Worm (Caenorhabditis elegans) whole organism, L1 larva: Measurements from ENCODE around the gene C29F7.1.
A peak's percentile ranks its signal among the peaks of the same experiment; 100 is the strongest.
"Not testable (repeated sequence)": the region's sequence is repeated elsewhere in the genome, so short reads cannot be mapped to it uniquely, and the experiment has no call there.

Source experiments
- C04F5.9 ChIP-seq: sonication (generic microtip); optimal IDR thresholded peaks from 2 replicates; lab custom pipeline; 2016; ENCODE audit warnings: missing genetic modification characterization, missing compliant biosample characterization
- C16A3.4 ChIP-seq: fragments of 150-350 bp; optimal IDR thresholded peaks from 2 replicates; lab custom pipeline; 2014; ENCODE audit warnings: missing biosample characterization, missing genetic modification characterization
- C34B4.2 ChIP-seq: sonication (generic microtip); optimal IDR thresholded peaks from 2 replicates; lab custom pipeline; 2017; ENCODE audit warnings: mild to moderate bottlenecking, missing genetic modification characterization, missing compliant biosample characterization
- Y116A8C.19 ChIP-seq: sonication (generic microtip); optimal IDR thresholded peaks from 2 replicates; lab custom pipeline; 2016; ENCODE audit warnings: missing compliant biosample characterization, missing genetic modification characterization, borderline replicate concordance
- alr-1 ChIP-seq: fragments of 200-800 bp; sonication (Bioruptor generic); optimal IDR thresholded peaks from 2 replicates; lab custom pipeline; 2018; ENCODE audit warnings: borderline replicate concordance, mild to moderate bottlenecking, missing genetic modification characterization, missing compliant biosample characterization
- aly-2 ChIP-seq: fragments of 150-350 bp; optimal IDR thresholded peaks from 2 replicates; lab custom pipeline; 2014; ENCODE audit warnings: missing biosample characterization, missing genetic modification characterization
- blmp-1 ChIP-seq: fragments of 150-350 bp; optimal IDR thresholded peaks from 2 replicates; lab custom pipeline; 2014; ENCODE audit warnings: missing biosample characterization, missing genetic modification characterization
- ceh-8 ChIP-seq: fragments of 200-800 bp; sonication (Bioruptor generic); optimal IDR thresholded peaks from 2 replicates; lab custom pipeline; 2018; ENCODE audit warnings: mild to moderate bottlenecking, missing genetic modification characterization, moderate library complexity, missing compliant biosample characterization
- ceh-82 ChIP-seq, 3 experiments: fragments of 150-350 bp in 1 of 3; sonication (generic microtip) in 2 of 3; optimal IDR thresholded peaks; 2 replicates each; lab custom pipeline; 2014 to 2017; ENCODE audit warnings: missing biosample characterization in 3 of 3, missing genetic modification characterization in 3 of 3
- ceh-88 ChIP-seq: fragments of 200-800 bp; sonication (Bioruptor generic); IDR thresholded peaks from 2 replicates; pipeline ENCODE4 v1.3.6; 2022; ENCODE audit warnings: missing genetic modification characterization, missing compliant biosample characterization
- efl-1 ChIP-seq, 4 experiments: fragments of 150-350 bp; optimal IDR thresholded peaks in 3 of 4; peaks in 1 of 4; 1 replicate in 1 of 4; 2 replicates in 3 of 4; lab custom pipeline; 2014; ENCODE audit warnings: missing biosample characterization in 2 of 4, missing genetic modification characterization in 2 of 4, missing genetic modification reagents in 2 of 4
- elt-2 ChIP-seq: sonication (generic microtip); optimal IDR thresholded peaks from 2 replicates; lab custom pipeline; 2016; ENCODE audit warnings: missing genetic modification characterization, mild to moderate bottlenecking, inconsistent platforms, missing compliant biosample characterization, missing genetic modification reagents
- elt-3 ChIP-seq, 6 experiments: fragments of 150-350 bp in 1 of 6; sonication (generic microtip); optimal IDR thresholded peaks; 2 replicates each; lab custom pipeline; 2017 to 2018; ENCODE audit warnings: missing biosample characterization in 6 of 6, missing genetic modification characterization in 6 of 6, inconsistent platforms in 1 of 6
- hlh-4 ChIP-seq: sonication (generic microtip); optimal IDR thresholded peaks from 2 replicates; lab custom pipeline; 2016; ENCODE audit warnings: mild to moderate bottlenecking, missing genetic modification characterization, missing compliant biosample characterization
- hpl-2 ChIP-seq: fragments of 150-350 bp; optimal IDR thresholded peaks from 2 replicates; lab custom pipeline; 2014; ENCODE audit warnings: missing biosample characterization, missing genetic modification reagents, missing genetic modification characterization
- lin-14 ChIP-seq: fragments of 200-800 bp; sonication (Bioruptor generic); optimal IDR thresholded peaks from 2 replicates; lab custom pipeline; 2018; ENCODE audit warnings: mild to moderate bottlenecking, missing genetic modification characterization, moderate library complexity, missing compliant biosample characterization
- lin-35 ChIP-seq, 2 experiments: fragments of 150-350 bp; optimal IDR thresholded peaks; 2 replicates each; lab custom pipeline; 2014; ENCODE audit warnings: missing biosample characterization in 2 of 2, missing genetic modification characterization in 2 of 2, missing genetic modification reagents in 2 of 2
- lin-39 ChIP-seq: fragments of 150-350 bp; optimal IDR thresholded peaks from 2 replicates; lab custom pipeline; 2014; ENCODE audit warnings: missing biosample characterization, missing genetic modification reagents, missing genetic modification characterization
- lir-3 ChIP-seq: sonication (generic microtip); optimal IDR thresholded peaks from 2 replicates; lab custom pipeline; 2016; ENCODE audit warnings: mild to moderate bottlenecking, missing genetic modification characterization, moderate library complexity, missing compliant biosample characterization; ENCODE audit not compliant: poor library complexity
- mdl-1 ChIP-seq, 2 experiments: fragments of 150-350 bp; optimal IDR thresholded peaks; 2 replicates each; lab custom pipeline; 2014 to 2017; ENCODE audit warnings: missing biosample characterization in 2 of 2, missing genetic modification characterization in 2 of 2, inconsistent platforms in 1 of 2
- nhr-12 ChIP-seq: sonication (generic microtip); optimal IDR thresholded peaks from 2 replicates; lab custom pipeline; 2017; ENCODE audit warnings: missing biosample characterization, missing genetic modification characterization
- nhr-20 ChIP-seq: sonication (generic microtip); optimal IDR thresholded peaks from 2 replicates; lab custom pipeline; 2016; ENCODE audit warnings: mild to moderate bottlenecking, missing genetic modification characterization, missing compliant biosample characterization
- nhr-28 ChIP-seq: fragments of 150-350 bp; optimal IDR thresholded peaks from 2 replicates; lab custom pipeline; 2014; ENCODE audit warnings: missing biosample characterization, missing genetic modification characterization
- nhr-47 ChIP-seq: sonication (generic microtip); optimal IDR thresholded peaks from 2 replicates; lab custom pipeline; 2016; ENCODE audit warnings: mild to moderate bottlenecking, missing genetic modification characterization, moderate library complexity, missing compliant biosample characterization
- nhr-71 ChIP-seq: sonication (generic microtip); optimal IDR thresholded peaks from 2 replicates; lab custom pipeline; 2016; ENCODE audit warnings: mild to moderate bottlenecking, missing genetic modification characterization, moderate library complexity, missing compliant biosample characterization
- nhr-85 ChIP-seq: sonication (generic microtip); peaks from one replicate; lab custom pipeline; 2016; ENCODE audit warnings: missing genetic modification characterization, inconsistent platforms, missing compliant biosample characterization
- rnt-1 ChIP-seq: sonication (generic microtip); optimal IDR thresholded peaks from 2 replicates; lab custom pipeline; 2016; ENCODE audit warnings: mild to moderate bottlenecking, missing genetic modification characterization, moderate library complexity, missing compliant biosample characterization
- skn-1 ChIP-seq: fragments of 150-350 bp; optimal IDR thresholded peaks from 2 replicates; lab custom pipeline; 2014; ENCODE audit warnings: missing biosample characterization, missing genetic modification characterization
- snu-23 ChIP-seq: sonication (generic microtip); optimal IDR thresholded peaks from 2 replicates; lab custom pipeline; 2016; ENCODE audit warnings: missing genetic modification characterization, missing compliant biosample characterization
- sup-37 ChIP-seq: fragments of 200-800 bp; sonication (Bioruptor generic); optimal IDR thresholded peaks from 2 replicates; lab custom pipeline; 2018; ENCODE audit warnings: mild to moderate bottlenecking, missing genetic modification characterization, missing compliant biosample characterization
- unc-130 ChIP-seq: fragments of 150-350 bp; optimal IDR thresholded peaks from 2 replicates; lab custom pipeline; 2017; ENCODE audit warnings: missing biosample characterization, missing genetic modification characterization, inconsistent platforms
- unc-98 ChIP-seq: fragments of 200-800 bp; sonication (Bioruptor generic); IDR thresholded peaks from 2 replicates; pipeline ENCODE4 v1.3.6; 2022; ENCODE audit warnings: missing genetic modification characterization, missing compliant biosample characterization
- vab-15 ChIP-seq: sonication (generic microtip); optimal IDR thresholded peaks from 2 replicates; lab custom pipeline; 2017; ENCODE audit warnings: missing genotype, mild to moderate bottlenecking, missing genetic modification characterization, missing compliant biosample characterization

The C29F7.1 gene

ce11 chrX:13417479-13417878 lies 7.7 kb downstream of the C29F7.1 start:
- TF ChIP-seq C04F5.9 (tag; lab: Kevin White, UChicago) (no peak), nhr-85 (tag; lab: Kevin White, UChicago) (peak; percentile 32), ceh-8 (no peak), nhr-28 (tag; lab: Kevin White, UChicago) (no peak)

- TF ChIP-seq hpl-2 (no peak), nhr-85 (tag; lab: Kevin White, UChicago) (peak; percentile 67), lin-14 (GFP tag; lab: Kevin White, UChicago) (peak; percentile 64), snu-23 (GFP tag; lab: Kevin White, UChicago) (peak; percentile 42), nhr-47 (peak; percentile 7), C34B4.2 (tag; lab: Kevin White, UChicago) (no peak), elt-3 (tag; optimal IDR thresholded peaks at IDR 0.05; lab: Kevin White, UChicago) (peak in 1 of 6 experiments; percentile 27), lir-3 (tag; lab: Kevin White, UChicago) (peak; percentile 9), skn-1 (tag; lab: Kevin White, UChicago) (no peak), hlh-4 (tag; lab: Kevin White, UChicago) (no peak), lin-35 (GFP tag; optimal IDR thresholded peaks at IDR 0.05; lab: Kevin White, UChicago) (peak in 1 of 2 experiments; percentile 17), blmp-1 (tag; lab: Kevin White, UChicago) (peak; percentile 62), efl-1 (optimal IDR thresholded peaks at IDR 0.05; lab: Kevin White, UChicago) (peak in 1 of 2 experiments; percentile 21), efl-1 (GFP tag; optimal IDR thresholded peaks at IDR 0.05 in 1 of 2; lab: Kevin White, UChicago) (no peak), C16A3.4 (tag; lab: Kevin White, UChicago) (no peak), alr-1 (tag; lab: Kevin White, UChicago) (no peak), ceh-82 (tag; optimal IDR thresholded peaks at IDR 0.05; lab: Kevin White, UChicago) (no peak), nhr-20 (tag; lab: Kevin White, UChicago) (peak; percentile 21), nhr-71 (peak; percentile 10), rnt-1 (tag; lab: Kevin White, UChicago) (peak; percentile 23)
Measured at ce11 chrX:13419884-13420339, 10.2 kb downstream of the C29F7.1 start, which contains the start of gene C29F7.3. Gene C29F7.3 (minus strand): TSS chrX:13419934.

ce11 chrX:13421068-13421467 lies 11.3 kb downstream of the C29F7.1 start:
- TF ChIP-seq nhr-12 (no peak), sup-37 (no peak), lin-35 (GFP tag; optimal IDR thresholded peaks at IDR 0.05; lab: Kevin White, UChicago) (peak in 1 of 2 experiments; percentile 3), lin-14 (GFP tag; lab: Kevin White, UChicago) (no peak), elt-2 (peak; percentile 57)
- TF ChIP-seq, all 84 proteins: peak for 2

ce11 chrX:13423340-13423739 lies 13.6 kb downstream of the C29F7.1 start, which contains the start of gene fkh-3:
Gene fkh-3 (minus strand): TSS chrX:13423440.
- TF ChIP-seq mdl-1 (tag; optimal IDR thresholded peaks at IDR 0.05; lab: Kevin White, UChicago), result no peak
- no peak for TF ChIP-seq C16A3.4 (tag; lab: Kevin White, UChicago)
- TF ChIP-seq snu-23 (GFP tag; lab: Kevin White, UChicago), result no peak
- no peak for TF ChIP-seq lir-3 (tag; lab: Kevin White, UChicago)
- TF ChIP-seq ceh-88, result no peak
- TF ChIP-seq lin-39, result no peak
- TF ChIP-seq unc-130, result no peak
- TF ChIP-seq unc-98 (GFP tag; lab: Robert Waterston, UW), result no peak
- no peak for TF ChIP-seq vab-15
- no peak for TF ChIP-seq elt-3 (tag; optimal IDR thresholded peaks at IDR 0.05; lab: Kevin White, UChicago)
- no peak for TF ChIP-seq Y116A8C.19 (tag; lab: Kevin White, UChicago)

- TF ChIP-seq efl-1 (optimal IDR thresholded peaks at IDR 0.05; lab: Kevin White, UChicago); efl-1 (GFP tag; optimal IDR thresholded peaks at IDR 0.05 in 1 of 2; lab: Kevin White, UChicago); lin-35 (GFP tag; optimal IDR thresholded peaks at IDR 0.05; lab: Kevin White, UChicago); aly-2 (tag; lab: Kevin White, UChicago): not testable (repeated sequence)
Measured at ce11 chrX:13428755-13429154, 19.0 kb downstream of the C29F7.1 start, which contains the start of gene fkh-4. Gene fkh-4 (minus strand): TSS chrX:13428855.
